Fruit fly (Drosophila melanogaster): ENCODE measurements around the gene Ndc1.

Ndc1 gene

DNA sequence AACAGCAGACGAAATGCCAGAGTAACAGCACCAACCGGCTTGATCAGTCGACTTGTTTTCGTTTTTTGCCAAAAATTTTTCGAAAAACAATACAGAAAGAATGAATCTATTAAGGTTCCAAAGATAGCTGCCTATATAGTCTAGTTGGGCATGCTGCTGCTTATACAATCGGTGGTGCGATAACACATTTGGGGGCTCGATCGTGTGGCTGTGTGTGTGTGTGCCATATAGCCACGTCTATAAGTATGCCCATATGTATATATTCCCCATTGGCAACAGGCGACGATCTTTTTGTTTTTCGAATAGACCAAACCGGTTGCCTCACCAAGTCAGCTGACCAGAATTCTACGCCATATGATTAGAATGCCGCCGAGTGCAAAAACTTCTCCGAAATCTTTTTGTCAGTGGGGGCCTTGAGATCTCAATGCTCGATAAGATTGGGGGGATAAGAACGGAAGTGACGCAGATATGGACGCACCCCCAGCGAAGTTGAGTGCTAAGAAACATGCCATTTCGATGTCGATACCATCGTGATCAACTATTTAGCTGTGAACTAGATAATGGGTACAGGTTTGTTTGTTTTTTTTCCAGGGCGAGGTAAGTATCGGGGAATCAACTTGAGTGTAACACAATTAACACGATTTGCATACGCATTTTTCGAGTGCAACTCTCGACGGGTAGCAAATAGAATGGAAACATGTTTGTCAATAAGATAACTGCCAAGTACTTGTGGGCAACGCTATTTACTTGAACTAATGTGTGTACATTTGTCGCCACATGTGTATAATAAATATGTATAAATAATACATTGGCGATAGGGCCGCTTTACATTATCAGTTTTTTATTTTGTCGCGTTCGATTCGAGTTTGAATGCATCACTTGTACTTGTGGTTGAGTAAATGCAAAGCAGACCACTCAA is 16.0 kb downstream of the Ndc1 start (continued):
- TF ChIP-seq so (GFP tag; IDR thresholded peaks at IDR 0.05), result peak; percentile 89; the same call in 2 of the 3 replicates
- TF ChIP-seq psq (GFP tag; optimal IDR thresholded peaks at IDR 0.05), result peak; percentile 54
- no peak for TF ChIP-seq CG14860 (GFP tag; IDR thresholded peaks at IDR 0.05; ENCODE audit: partially characterized antibody)
- peak; percentile 81 for TF ChIP-seq CG12219 (GFP tag; optimal IDR thresholded peaks at IDR 0.05)
- no peak for TF ChIP-seq corto (GFP tag; optimal IDR thresholded peaks at IDR 0.05)
- peak; percentile 78 for TF ChIP-seq Meics (GFP tag; optimal IDR thresholded peaks at IDR 0.05)
- TF ChIP-seq CG8089 (GFP tag; optimal IDR thresholded peaks at IDR 0.05), result peak; percentile 73
- peak; percentile 12 for TF ChIP-seq eyg (GFP tag; optimal IDR thresholded peaks at IDR 0.05)
- peak; percentile 27 for TF ChIP-seq CG13624 (GFP tag; optimal IDR thresholded peaks at IDR 0.05)
- TF ChIP-seq Blimp-1 (GFP tag; optimal IDR thresholded peaks at IDR 0.05), result peak; percentile 87
- TF ChIP-seq CG17361 (GFP tag; IDR thresholded peaks at IDR 0.05), result peak; percentile 61; the same call in 1 of the 3 replicates
- peak; percentile 57 for TF ChIP-seq CG10979 (tag; optimal IDR thresholded peaks at IDR 0.05)
- no peak for TF ChIP-seq hkb (optimal IDR thresholded peaks at IDR 0.05)
- peak; percentile 89 for TF ChIP-seq hkb (GFP tag; IDR thresholded peaks at IDR 0.05)
- peak; percentile 71 for TF ChIP-seq sqz (GFP tag; optimal IDR thresholded peaks at IDR 0.05)
- TF ChIP-seq gro (GFP tag; optimal IDR thresholded peaks at IDR 0.05), result no peak
- peak; percentile 87 for TF ChIP-seq dmrt11E (tag; optimal IDR thresholded peaks at IDR 0.05)
- TF ChIP-seq Neu2 (GFP tag; optimal IDR thresholded peaks at IDR 0.05; ENCODE audit: borderline replicate concordance), result no peak
- peak; percentile 88 for TF ChIP-seq HHEX (GFP tag; optimal IDR thresholded peaks at IDR 0.05)
- peak; percentile 47 for TF ChIP-seq CG3065 (GFP tag; optimal IDR thresholded peaks at IDR 0.05)
- TF ChIP-seq CG8359 (GFP tag; optimal IDR thresholded peaks at IDR 0.05; ENCODE audit: borderline replicate concordance), result peak; percentile 80
- TF ChIP-seq nom (GFP tag; optimal IDR thresholded peaks at IDR 0.05), result peak; percentile 11
- TF ChIP-seq chif (GFP tag; optimal IDR thresholded peaks at IDR 0.05), result peak; percentile 49 to 80
- peak; percentile 82 for TF ChIP-seq slou (GFP tag; optimal IDR thresholded peaks at IDR 0.05)
- peak; percentile 80 for TF ChIP-seq tup (GFP tag; optimal IDR thresholded peaks at IDR 0.05)
- peak; percentile 98 for TF ChIP-seq kni (GFP tag; optimal IDR thresholded peaks at IDR 0.05)
- peak; percentile 51 for TF ChIP-seq CG8290 (GFP tag; optimal IDR thresholded peaks at IDR 0.05)
- peak; percentile 90 to 94 for TF ChIP-seq CG8290 (tag; optimal IDR thresholded peaks at IDR 0.05)
- TF ChIP-seq HLH4C (GFP tag; IDR thresholded peaks at IDR 0.05; ENCODE audit: partially characterized antibody), result no peak
- peak; percentile 88 for TF ChIP-seq org-1 (GFP tag; optimal IDR thresholded peaks at IDR 0.05)
- no peak for TF ChIP-seq CG4282 (GFP tag; optimal IDR thresholded peaks at IDR 0.05)
- peak; percentile 20 for TF ChIP-seq Chrac-16 (GFP tag; optimal IDR thresholded peaks at IDR 0.05)
- TF ChIP-seq wor (GFP tag; IDR thresholded peaks at IDR 0.05), result peak; percentile 41; the same call in 1 of the 2 replicates
- TF ChIP-seq CG6854 (GFP tag; optimal IDR thresholded peaks at IDR 0.05), result peak; percentile 76
- TF ChIP-seq Mad (GFP tag; optimal IDR thresholded peaks at IDR 0.05), result peak; percentile 59
- TF ChIP-seq Hr78 (GFP tag; optimal IDR thresholded peaks at IDR 0.05), result peak in 1 of 2 experiments; percentile 59
- TF ChIP-seq Doc3 (GFP tag; IDR thresholded peaks at IDR 0.05; ENCODE audit: partially characterized antibody), result no peak
- TF ChIP-seq CG7786 (GFP tag; optimal IDR thresholded peaks at IDR 0.05), result peak; percentile 24
- TF ChIP-seq Gsc (GFP tag; IDR thresholded peaks at IDR 0.05), result no peak
- peak; percentile 78 for TF ChIP-seq CG8924 (tag; optimal IDR thresholded peaks at IDR 0.05)
- TF ChIP-seq phol (tag; optimal IDR thresholded peaks at IDR 0.05), result peak; percentile 6
- TF ChIP-seq CG5180 (GFP tag; optimal IDR thresholded peaks at IDR 0.05), result peak; percentile 86
- TF ChIP-seq nerfin-2 (GFP tag; IDR thresholded peaks at IDR 0.05; ENCODE audit: partially characterized antibody), result no peak
- peak; percentile 8 for TF ChIP-seq Abd-B (GFP tag; optimal IDR thresholded peaks at IDR 0.05)
- peak; percentile 28 for TF ChIP-seq CG16815 (GFP tag; optimal IDR thresholded peaks at IDR 0.05)
- no peak for TF ChIP-seq gfzf (GFP tag; optimal IDR thresholded peaks at IDR 0.05)
- peak; percentile 39; the same call in 1 of the 2 replicates for TF ChIP-seq CG4730 (GFP tag; IDR thresholded peaks at IDR 0.05)
